Fruit fly (Drosophila melanogaster) Kc167 (cell line): ENCODE data around the gene CG34384.

ENCODE experiments used
- Myc ChIP-seq: fragments of >200 bp; optimal IDR thresholded peaks from 2 replicates; lab custom pipeline; 2017; ENCODE audit warnings: missing external identifiers
- Sin3A ChIP-seq: fragments of >200 bp; optimal IDR thresholded peaks from 2 replicates; lab custom pipeline; 2018; ENCODE audit warnings: missing external identifiers
- h ChIP-seq: fragments of >200 bp; optimal IDR thresholded peaks from 3 replicates; lab custom pipeline; 2018; ENCODE audit warnings: missing external identifiers
- insv ChIP-seq: fragments of >200 bp; optimal IDR thresholded peaks from 3 replicates; lab custom pipeline; 2018; ENCODE audit warnings: missing external identifiers
- psq ChIP-seq: fragments of >200 bp; optimal IDR thresholded peaks from 2 replicates; lab custom pipeline; 2017; ENCODE audit warnings: missing external identifiers
- ttk ChIP-seq: sonication (Bioruptor generic); optimal IDR thresholded peaks from 2 replicates; lab custom pipeline; 2017; ENCODE audit warnings: missing external identifiers

dm6 chr3R:7891031-7891430 lies 76.9 kb downstream of the CG34384 start, which contains the start of gene wtrw:
- TF ChIP-seq psq: no peak
- no peak for TF ChIP-seq Myc
- no peak for TF ChIP-seq ttk
- no peak for TF ChIP-seq h (lab: Kevin White, UChicago)
- no peak for TF ChIP-seq Sin3A
- TF ChIP-seq insv (lab: Kevin White, UChicago): no peak
